Worm (Caenorhabditis elegans) whole organism, L4 larva: ENCODE results near the gene lgmn-1.
A peak's percentile ranks its signal among the peaks of the same experiment; 100 is the strongest.

ENCODE experiments used
- F49E8.2 ChIP-seq: sonication (generic microtip); optimal IDR thresholded peaks from 2 replicates; lab custom pipeline; 2016; ENCODE audit warnings: missing compliant biosample characterization, mild to moderate bottlenecking, missing genetic modification characterization, borderline replicate concordance
- R02D3.7 ChIP-seq: fragments of 150-350 bp; sonication (generic microtip); optimal IDR thresholded peaks from 3 replicates; lab custom pipeline; 2014; ENCODE audit warnings: missing biosample characterization, missing genetic modification characterization
- T20F7.1 ChIP-seq: fragments of 200-800 bp; sonication (Bioruptor generic); optimal IDR thresholded peaks from 2 replicates; lab custom pipeline; 2018; ENCODE audit warnings: mild to moderate bottlenecking, missing genetic modification characterization, missing compliant biosample characterization
- ZK546.5 ChIP-seq, 2 experiments: sonication (generic microtip); optimal IDR thresholded peaks; 2 replicates each; lab custom pipeline; 2017; ENCODE audit warnings: missing biosample characterization in 2 of 2, missing genetic modification characterization in 2 of 2
- aha-1 ChIP-seq: fragments of 150-350 bp; peaks from one replicate; lab custom pipeline; 2014; ENCODE audit warnings: missing biosample characterization, missing genetic modification characterization
- ama-1 ChIP-seq: fragments of 150-350 bp; optimal IDR thresholded peaks from 2 replicates; lab custom pipeline; 2014; ENCODE audit warnings: inconsistent platforms, mixed read lengths
- ceh-32 ChIP-seq: sonication (generic microtip); optimal IDR thresholded peaks from 2 replicates; lab custom pipeline; 2016; ENCODE audit warnings: mild to moderate bottlenecking, missing genetic modification characterization, missing compliant biosample characterization; ENCODE audit not compliant: poor library complexity
- ceh-82 ChIP-seq: sonication (generic microtip); optimal IDR thresholded peaks from 2 replicates; lab custom pipeline; 2017; ENCODE audit warnings: missing biosample characterization, missing genetic modification characterization
- ces-1 ChIP-seq: fragments of 150-350 bp; sonication (generic microtip); optimal IDR thresholded peaks from 4 replicates; lab custom pipeline; 2014; ENCODE audit warnings: missing biosample characterization, missing genetic modification reagents, missing genetic modification characterization
- cey-2 ChIP-seq: sonication (generic microtip); optimal IDR thresholded peaks from 3 replicates; lab custom pipeline; 2017; ENCODE audit warnings: missing genetic modification characterization, mild to moderate bottlenecking, missing compliant biosample characterization, antibody characterized with exemption, borderline replicate concordance; ENCODE audit not compliant: insufficient read depth
- daf-19 ChIP-seq: fragments of 200-800 bp; sonication (Bioruptor generic); conservative IDR thresholded peaks from 2 replicates; pipeline ENCODE4 v1.3.6; 2022; ENCODE audit warnings: missing genetic modification characterization, missing compliant biosample characterization
- dpl-1 ChIP-seq: fragments of 150-350 bp; optimal IDR thresholded peaks from 2 replicates; lab custom pipeline; 2014; ENCODE audit warnings: missing biosample characterization, missing genetic modification reagents, missing genetic modification characterization
- duxl-1 ChIP-seq: sonication (generic microtip); optimal IDR thresholded peaks from 2 replicates; lab custom pipeline; 2016; ENCODE audit warnings: mild to moderate bottlenecking, missing genetic modification characterization, moderate library complexity, missing compliant biosample characterization; ENCODE audit not compliant: poor library complexity
- dve-1 ChIP-seq: sonication (generic microtip); optimal IDR thresholded peaks from 2 replicates; lab custom pipeline; 2017; ENCODE audit warnings: antibody characterized with exemption, mild to moderate bottlenecking, missing genetic modification characterization, missing compliant biosample characterization; ENCODE audit not compliant: insufficient read depth
- egl-43 ChIP-seq: fragments of 200-800 bp; sonication (Bioruptor generic); IDR thresholded peaks from 2 replicates; pipeline ENCODE4 v1.3.6; 2022; ENCODE audit warnings: missing genetic modification reagents, missing genetic modification characterization, missing compliant biosample characterization
- hlh-11 ChIP-seq: fragments of 200-800 bp; sonication (Bioruptor generic); optimal IDR thresholded peaks from 2 replicates; lab custom pipeline; 2018; ENCODE audit warnings: mild to moderate bottlenecking, missing genetic modification characterization, missing compliant biosample characterization
- hlh-30 ChIP-seq: sonication (generic microtip); optimal IDR thresholded peaks from 2 replicates; lab custom pipeline; 2017; ENCODE audit warnings: antibody characterized with exemption, mild to moderate bottlenecking, missing genetic modification characterization, missing compliant biosample characterization; ENCODE audit not compliant: insufficient read depth
- lim-7 ChIP-seq: fragments of 200-800 bp; sonication (Bioruptor generic); IDR thresholded peaks from 2 replicates; pipeline ENCODE4 v1.3.6; 2022; ENCODE audit warnings: missing genetic modification characterization, missing compliant biosample characterization
- lin-1 ChIP-seq: fragments of 200-800 bp; sonication (Bioruptor generic); IDR thresholded peaks from 2 replicates; pipeline ENCODE4 v1.3.6; 2022; ENCODE audit warnings: missing genetic modification reagents, missing genetic modification characterization, missing compliant biosample characterization
- lin-38 ChIP-seq: fragments of 200-800 bp; sonication (Bioruptor generic); IDR thresholded peaks from 2 replicates; pipeline ENCODE4 v1.3.6; 2022; ENCODE audit warnings: missing genetic modification reagents, missing genetic modification characterization, missing compliant biosample characterization
- mdl-1 ChIP-seq, 2 experiments: fragments of 150-350 bp in 1 of 2; sonication (generic microtip) in 1 of 2; optimal IDR thresholded peaks; 2 replicates each; lab custom pipeline; 2014 to 2017; ENCODE audit warnings: missing biosample characterization in 2 of 2, missing genetic modification characterization in 2 of 2
- mes-2 ChIP-seq: sonication (generic microtip); optimal IDR thresholded peaks from 2 replicates; lab custom pipeline; 2016; ENCODE audit warnings: missing genotype, mild to moderate bottlenecking, missing genetic modification characterization, missing compliant biosample characterization; ENCODE audit not compliant: poor library complexity, severe bottlenecking
- mxl-2 ChIP-seq: fragments of 200-800 bp; sonication (Bioruptor generic); conservative IDR thresholded peaks from 2 replicates; pipeline ENCODE4 v1.3.6; 2022; ENCODE audit warnings: missing genetic modification reagents, missing genetic modification characterization, missing compliant biosample characterization
- mxl-3 ChIP-seq: fragments of 200-800 bp; sonication (Bioruptor generic); optimal IDR thresholded peaks from 2 replicates; lab custom pipeline; 2018; ENCODE audit warnings: mild to moderate bottlenecking, missing genetic modification characterization, missing compliant biosample characterization
- nhr-237 ChIP-seq: sonication (generic microtip); optimal IDR thresholded peaks from 2 replicates; lab custom pipeline; 2017; ENCODE audit warnings: missing biosample characterization, missing genetic modification characterization
- nhr-28 ChIP-seq: fragments of 150-350 bp; optimal IDR thresholded peaks from 2 replicates; lab custom pipeline; 2014; ENCODE audit warnings: missing biosample characterization, missing genetic modification characterization
- nhr-41 ChIP-seq: fragments of 200-800 bp; sonication (Bioruptor generic); IDR thresholded peaks from 2 replicates; pipeline ENCODE4 v1.3.6; 2022; ENCODE audit warnings: missing genetic modification reagents, missing genetic modification characterization, missing compliant biosample characterization
- nhr-48 ChIP-seq: sonication (generic microtip); optimal IDR thresholded peaks from 2 replicates; lab custom pipeline; 2016; ENCODE audit warnings: mild to moderate bottlenecking, missing genetic modification characterization, missing compliant biosample characterization
- nhr-6 ChIP-seq: fragments of 150-350 bp; optimal IDR thresholded peaks from 2 replicates; lab custom pipeline; 2014; ENCODE audit warnings: missing biosample characterization, missing genetic modification characterization
- nhr-77 ChIP-seq: fragments of 150-350 bp; optimal IDR thresholded peaks from 2 replicates; lab custom pipeline; 2014; ENCODE audit warnings: missing biosample characterization, missing genetic modification characterization
- pha-4 ChIP-seq, 2 experiments: fragments of 150-350 bp in 1 of 2; fragments of 200-800 bp in 1 of 2; sonication (Bioruptor generic) in 1 of 2; IDR thresholded peaks in 1 of 2; optimal IDR thresholded peaks in 1 of 2; 2 replicates each; pipeline versions ENCODE4 v1.3.6 to Lab custom; 2014 to 2022; ENCODE audit warnings: missing genetic modification characterization in 2 of 2, missing genetic modification reagents in 2 of 2, missing biosample characterization in 1 of 2, missing compliant biosample characterization in 1 of 2
- php-3 ChIP-seq: fragments of 200-800 bp; sonication (Bioruptor generic); IDR thresholded peaks from 2 replicates; pipeline ENCODE4 v1.3.6; 2022; ENCODE audit warnings: missing genetic modification reagents, missing genetic modification characterization, missing compliant biosample characterization
- rbr-2 ChIP-seq: sonication (generic microtip); optimal IDR thresholded peaks from 2 replicates; lab custom pipeline; 2016; ENCODE audit warnings: missing genotype, missing genetic modification characterization, missing compliant biosample characterization
- snpc-1.2 ChIP-seq: fragments of 200-800 bp; sonication (Bioruptor generic); IDR thresholded peaks from 2 replicates; pipeline ENCODE4 v1.3.6; 2022; ENCODE audit warnings: missing genetic modification reagents, missing genetic modification characterization, missing compliant biosample characterization
- spr-3 ChIP-seq: fragments of 200-800 bp; sonication (Bioruptor generic); optimal IDR thresholded peaks from 2 replicates; lab custom pipeline; 2018; ENCODE audit warnings: mild to moderate bottlenecking, missing genetic modification characterization, missing compliant biosample characterization
- tra-1 ChIP-seq: fragments of 200-800 bp; sonication (Bioruptor generic); IDR thresholded peaks from 2 replicates; pipeline ENCODE4 v1.3.6; 2022; ENCODE audit warnings: missing genetic modification reagents, missing genetic modification characterization, missing compliant biosample characterization
- unc-62 ChIP-seq, 3 experiments: fragments of 150-350 bp in 1 of 3; sonication (generic microtip); optimal IDR thresholded peaks in 2 of 3; peaks in 1 of 3; 1 replicate in 1 of 3; 2 replicates in 2 of 3; lab custom pipeline; 2014 to 2017; ENCODE audit warnings: missing biosample characterization in 3 of 3, missing genetic modification characterization in 3 of 3, missing genetic modification reagents in 3 of 3, missing genotype in 1 of 3
- vab-7 ChIP-seq: fragments of 200-800 bp; sonication (Bioruptor generic); IDR thresholded peaks from 2 replicates; pipeline ENCODE4 v1.3.6; 2022; ENCODE audit warnings: missing genetic modification reagents, missing genetic modification characterization, missing compliant biosample characterization
- zag-1 ChIP-seq: fragments of 150-350 bp; optimal IDR thresholded peaks from 2 replicates; lab custom pipeline; 2014; ENCODE audit warnings: missing biosample characterization, missing genetic modification characterization
- zfp-2 ChIP-seq: sonication (generic microtip); optimal IDR thresholded peaks from 2 replicates; lab custom pipeline; 2016; ENCODE audit warnings: mild to moderate bottlenecking, missing genetic modification characterization, missing compliant biosample characterization
- zip-11 ChIP-seq: fragments of 200-800 bp; sonication (Bioruptor generic); IDR thresholded peaks from 2 replicates; pipeline ENCODE4 v1.3.6; 2022; ENCODE audit warnings: missing genetic modification characterization, missing compliant biosample characterization
- ztf-7 ChIP-seq: fragments of 150-350 bp; optimal IDR thresholded peaks from 2 replicates; lab custom pipeline; 2014; ENCODE audit warnings: missing biosample characterization, missing genetic modification characterization

lgmn-1 gene

DNA sequence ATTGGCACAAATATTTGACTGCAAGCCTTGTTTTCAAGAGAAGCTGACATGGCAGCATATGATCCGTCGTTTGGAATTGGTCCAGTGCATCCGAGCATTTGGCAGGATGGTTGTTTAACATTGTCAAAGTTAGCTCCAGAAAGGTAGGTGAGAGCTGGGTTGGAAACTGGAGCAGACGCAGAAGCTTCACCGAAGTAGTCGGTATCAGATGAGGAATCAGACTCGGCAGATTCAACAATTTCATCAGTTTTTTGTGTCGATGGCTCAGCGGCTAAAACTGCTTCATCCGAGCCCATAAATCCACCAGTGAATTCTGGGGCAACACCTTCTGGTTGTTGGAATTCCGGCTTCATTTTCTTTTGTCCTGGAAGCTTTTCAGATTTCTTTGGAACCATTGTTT lies 36.7 kb downstream of the lgmn-1 start:
- TF ChIP-seq nhr-77 (no peak), spr-3 (peak; percentile 18), nhr-41 (no peak), nhr-6 (tag; lab: Kevin White, UChicago) (peak; percentile 29), nhr-48 (tag; lab: Kevin White, UChicago) (no peak), lim-7 (0 out of 2 replicates have a peak, but pooled peaks have one; percentile 20), aha-1 (peak; percentile 68), ceh-32 (tag; lab: Kevin White, UChicago) (no peak), unc-62 (GFP tag; optimal IDR thresholded peaks at IDR 0.05 in 1 of 2; lab: Kevin White, UChicago) (peak in 1 of 2 experiments; percentile 39), unc-62 (tag; optimal IDR thresholded peaks at IDR 0.05; lab: Kevin White, UChicago) (no peak), egl-43 (GFP tag; lab: Robert Waterston, UW) (0 out of 2 replicates have a peak, but pooled peaks have one; percentile 26), daf-19 (no peak), dpl-1 (GFP tag; lab: Kevin White, UChicago) (no peak), cey-2 (no peak), ztf-7 (tag; lab: Kevin White, UChicago) (no peak), ama-1 (lab: Kevin White, UChicago) (peak; percentile 71)

ce11 chrV:12550036-12550626 lies 37.3 kb downstream of the lgmn-1 start, which contains the start of gene F45D3.3:
TSS of gene F45D3.3 (minus strand) at chrV:12550385.
- peak; percentile 48 for TF ChIP-seq hlh-11 (tag; lab: Kevin White, UChicago)
- 0 out of 2 replicates have a peak, but pooled peaks have one; percentile 31 for TF ChIP-seq php-3 (GFP tag; lab: Robert Waterston, UW)
- peak; percentile 28 for TF ChIP-seq mxl-3 (GFP tag; lab: Kevin White, UChicago)
- TF ChIP-seq hlh-30 (tag; lab: Kevin White, UChicago) = peak; percentile 13
- no peak for TF ChIP-seq T20F7.1 (GFP tag; lab: Kevin White, UChicago)
- peak; percentile 30 for TF ChIP-seq nhr-28 (tag; lab: Kevin White, UChicago)
- TF ChIP-seq R02D3.7 = no peak
- TF ChIP-seq mdl-1 (tag; optimal IDR thresholded peaks at IDR 0.05; lab: Kevin White, UChicago) = peak; percentile 18 to 58
- no peak for TF ChIP-seq lim-7
- TF ChIP-seq duxl-1 (tag; lab: Kevin White, UChicago) = no peak
- TF ChIP-seq ama-1 (lab: Kevin White, UChicago) = peak; percentile 93
- TF ChIP-seq, all 104 proteins: peak for 7

ce11 chrV:12550755-12551154 lies 37.9 kb downstream of the lgmn-1 start:
- TF ChIP-seq aha-1 (peak; percentile 45), vab-7 (GFP tag; lab: Robert Waterston, UW) (no peak), hlh-30 (tag; lab: Kevin White, UChicago) (peak; percentile 67)

- no peak for TF ChIP-seq ceh-82 (tag; lab: Kevin White, UChicago)
- TF ChIP-seq lin-38 (GFP tag; lab: Robert Waterston, UW) = no peak
- TF ChIP-seq snpc-1.2 (GFP tag; lab: Robert Waterston, UW) = 0 out of 2 replicates have a peak, but pooled peaks have one; percentile 25
- TF ChIP-seq nhr-237 = no peak
- TF ChIP-seq F49E8.2 (tag; lab: Kevin White, UChicago) = no peak
- TF ChIP-seq pha-4 (GFP tag; IDR thresholded peaks at IDR 0.05; lab: Robert Waterston, UW) = no peak
- TF ChIP-seq pha-4 (tag; optimal IDR thresholded peaks at IDR 0.05; lab: Kevin White, UChicago) = no peak
- no peak for TF ChIP-seq ces-1 (GFP tag; lab: Kevin White, UChicago)
- 0 out of 2 replicates have a peak, but pooled peaks have one; percentile 39 for TF ChIP-seq tra-1
- no peak for TF ChIP-seq zag-1 (tag; lab: Kevin White, UChicago)
- TF ChIP-seq zfp-2 (tag; lab: Kevin White, UChicago) = no peak
- no peak for TF ChIP-seq lim-7
- no peak for TF ChIP-seq dve-1 (tag; lab: Kevin White, UChicago)
- no peak for TF ChIP-seq ZK546.5 (tag; optimal IDR thresholded peaks at IDR 0.05; lab: Kevin White, UChicago)
- no peak for TF ChIP-seq egl-43 (GFP tag; lab: Robert Waterston, UW)
- no peak for TF ChIP-seq lin-1
- TF ChIP-seq rbr-2 (tag; lab: Kevin White, UChicago) = no peak
- no peak for TF ChIP-seq zip-11 (GFP tag; lab: Robert Waterston, UW)
- TF ChIP-seq mes-2 = peak; percentile 26
- no peak for TF ChIP-seq mxl-2 (GFP tag; lab: Robert Waterston, UW)
Measured at ce11 chrV:12551638-12552478, 39.0 kb downstream of the lgmn-1 start.
